Fruit fly (Drosophila melanogaster): ENCODE data around the gene Tmf.

Tmf gene

dm6 chrX:6803312-6803794 is 40.8 kb upstream of the Tmf start, which contains the start of the genes C3G and pod1 (continued):
- TF ChIP-seq gcm2 (GFP tag; optimal IDR thresholded peaks at IDR 0.05), result no peak
- TF ChIP-seq Hsf (GFP tag; optimal IDR thresholded peaks at IDR 0.05), result peak; percentile 43
- TF ChIP-seq sob (GFP tag; IDR thresholded peaks at IDR 0.05), result peak; percentile 28; the same call in 1 of the 2 replicates
- no peak for TF ChIP-seq Dek (tag; optimal IDR thresholded peaks at IDR 0.05)
- TF ChIP-seq emc (GFP tag; optimal IDR thresholded peaks at IDR 0.05), result no peak
- no peak for TF ChIP-seq Neu2 (GFP tag; optimal IDR thresholded peaks at IDR 0.05; ENCODE audit: borderline replicate concordance)
- TF ChIP-seq tin (GFP tag; optimal IDR thresholded peaks at IDR 0.05), result peak; percentile 32
- TF ChIP-seq ash1 (GFP tag; optimal IDR thresholded peaks at IDR 0.05), result no peak
- peak; percentile 17 for TF ChIP-seq ind (GFP tag; optimal IDR thresholded peaks at IDR 0.05)
- TF ChIP-seq CG15601 (tag; optimal IDR thresholded peaks at IDR 0.05), result peak; percentile 52
- peak; percentile 65; the same call in 2 of the 4 replicates for TF ChIP-seq Gug (GFP tag; IDR thresholded peaks at IDR 0.05)
- TF ChIP-seq Gsc (GFP tag; IDR thresholded peaks at IDR 0.05), result no peak
- peak; percentile 49; the same call in 1 of the 2 replicates for TF ChIP-seq CG6272 (GFP tag; IDR thresholded peaks at IDR 0.05)
- no peak for TF ChIP-seq gt (GFP tag; IDR thresholded peaks at IDR 0.05)
- TF ChIP-seq otp (GFP tag; IDR thresholded peaks at IDR 0.05), result no peak
- TF ChIP-seq pho (GFP tag; optimal IDR thresholded peaks at IDR 0.05), result peak; percentile 47
- no peak for TF ChIP-seq CG15269 (tag; optimal IDR thresholded peaks at IDR 0.05)
- no peak for TF ChIP-seq slp2 (GFP tag; optimal IDR thresholded peaks at IDR 0.05)
- no peak for TF ChIP-seq ttk (GFP tag; IDR thresholded peaks at IDR 0.05)
- peak; percentile 98 for TF ChIP-seq knrl (GFP tag; IDR thresholded peaks at IDR 0.05; ENCODE audit: partially characterized antibody)
- peak; percentile 70 for TF ChIP-seq trem (tag; optimal IDR thresholded peaks at IDR 0.05)
- peak; percentile 32 for TF ChIP-seq sqz (GFP tag; optimal IDR thresholded peaks at IDR 0.05)
- no peak for TF ChIP-seq hth (optimal IDR thresholded peaks at IDR 0.05)
- no peak for TF ChIP-seq disco-r (GFP tag; optimal IDR thresholded peaks at IDR 0.05)
- no peak for TF ChIP-seq fru (optimal IDR thresholded peaks at IDR 0.05)
- TF ChIP-seq CG7963 (GFP tag; IDR thresholded peaks at IDR 0.05; ENCODE audit: partially characterized antibody), result peak; percentile 96
- no peak for TF ChIP-seq B-H1 (GFP tag; IDR thresholded peaks at IDR 0.05)
- no peak for TF ChIP-seq TFAM (GFP tag; optimal IDR thresholded peaks at IDR 0.05)
- peak; percentile 92 for TF ChIP-seq CG4617 (GFP tag; optimal IDR thresholded peaks at IDR 0.05; ENCODE audit: borderline replicate concordance)
- no peak for TF ChIP-seq CG14050 (GFP tag; IDR thresholded peaks at IDR 0.05)
- TF ChIP-seq CG2129 (GFP tag; IDR thresholded peaks at IDR 0.05; ENCODE audit: partially characterized antibody), result peak; percentile 85
- no peak for TF ChIP-seq CG17361 (GFP tag; IDR thresholded peaks at IDR 0.05)
- peak; percentile 43; the same call in 1 of the 2 replicates for TF ChIP-seq CG31441 (GFP tag; IDR thresholded peaks at IDR 0.05)
- peak; percentile 45 for TF ChIP-seq ftz-f1 (GFP tag; optimal IDR thresholded peaks at IDR 0.05)
- TF ChIP-seq B-H2 (GFP tag; optimal IDR thresholded peaks at IDR 0.05), result peak; percentile 48
- TF ChIP-seq H15 (GFP tag; IDR thresholded peaks at IDR 0.05), result no peak
- TF ChIP-seq CG4404 (GFP tag; IDR thresholded peaks at IDR 0.05), result no peak
- peak; percentile 88 for TF ChIP-seq gfzf (GFP tag; optimal IDR thresholded peaks at IDR 0.05)
- TF ChIP-seq Max (GFP tag; optimal IDR thresholded peaks at IDR 0.05), result peak; percentile 50
- no peak for TF ChIP-seq CG1233 (GFP tag; optimal IDR thresholded peaks at IDR 0.05)
- peak; percentile 78 for TF ChIP-seq CG13624 (GFP tag; optimal IDR thresholded peaks at IDR 0.05)
- 0 out of 3 replicates have a peak, but pooled peaks have one; percentile 40 for TF ChIP-seq zfh1 (GFP tag; IDR thresholded peaks at IDR 0.05)
- TF ChIP-seq Sox102F (GFP tag; optimal IDR thresholded peaks at IDR 0.05), result no peak
- no peak for TF ChIP-seq D (optimal IDR thresholded peaks at IDR 0.05)
- TF ChIP-seq D (GFP tag; optimal IDR thresholded peaks at IDR 0.05), result no peak
- peak; percentile 68 for TF ChIP-seq MESR4 (GFP tag; optimal IDR thresholded peaks at IDR 0.05)
- TF ChIP-seq Rfx (GFP tag; IDR thresholded peaks at IDR 0.05), result peak; percentile 62
- no peak for TF ChIP-seq en (GFP tag; optimal IDR thresholded peaks at IDR 0.05)
- TF ChIP-seq Dref (GFP tag; IDR thresholded peaks at IDR 0.05), result peak; percentile 99
- no peak for TF ChIP-seq Awh (GFP tag; IDR thresholded peaks at IDR 0.05)
- no peak for TF ChIP-seq CG13775 (GFP tag; optimal IDR thresholded peaks at IDR 0.05)
- peak; percentile 11 for TF ChIP-seq abd-A (tag; optimal IDR thresholded peaks at IDR 0.05)

All from whole organism, embryonic.